Worm (Caenorhabditis elegans) whole organism, L2 larva: ENCODE measurements around the gene Y54G2A.57.

Experiments
- C34F6.9 ChIP-seq: fragments of 150-350 bp; optimal IDR thresholded peaks from 2 replicates; lab custom pipeline; 2014; ENCODE audit warnings: missing biosample characterization, missing genetic modification characterization
- R02D3.7 ChIP-seq: fragments of 150-350 bp; optimal IDR thresholded peaks from 2 replicates; lab custom pipeline; 2014; ENCODE audit warnings: missing biosample characterization, missing genetic modification characterization
- Y55F3AM.14 ChIP-seq: fragments of 200-800 bp; sonication (Bioruptor generic); optimal IDR thresholded peaks from 2 replicates; lab custom pipeline; 2018; ENCODE audit warnings: mild to moderate bottlenecking, missing genetic modification characterization, missing compliant biosample characterization
- ZK546.5 ChIP-seq: sonication (generic microtip); optimal IDR thresholded peaks from 2 replicates; lab custom pipeline; 2017; ENCODE audit warnings: missing biosample characterization, missing genetic modification characterization
- alr-1 ChIP-seq: fragments of 150-350 bp; optimal IDR thresholded peaks from 2 replicates; lab custom pipeline; 2014; ENCODE audit warnings: missing biosample characterization, missing genetic modification characterization
- blmp-1 ChIP-seq: sonication (generic microtip); optimal IDR thresholded peaks from 2 replicates; lab custom pipeline; 2017; ENCODE audit warnings: missing genetic modification characterization, mild to moderate bottlenecking, missing compliant biosample characterization, antibody characterized with exemption, moderate library complexity; ENCODE audit not compliant: insufficient read depth
- ceh-16 ChIP-seq: fragments of 150-350 bp; optimal IDR thresholded peaks from 2 replicates; lab custom pipeline; 2014; ENCODE audit warnings: missing biosample characterization, missing genetic modification characterization
- elt-1 ChIP-seq: fragments of 150-350 bp; optimal IDR thresholded peaks from 2 replicates; lab custom pipeline; 2014; ENCODE audit warnings: missing biosample characterization, missing genetic modification characterization
- lsy-2 ChIP-seq, 2 experiments: fragments of 150-350 bp in 1 of 2; sonication (generic microtip) in 1 of 2; optimal IDR thresholded peaks; 2 replicates each; lab custom pipeline; 2014 to 2017; ENCODE audit warnings: missing biosample characterization in 2 of 2, missing genetic modification characterization in 2 of 2
- mbf-1 ChIP-seq: sonication (generic microtip); optimal IDR thresholded peaks from 2 replicates; lab custom pipeline; 2017; ENCODE audit warnings: missing biosample characterization, missing genetic modification characterization
- nhr-10 ChIP-seq: sonication (generic microtip); optimal IDR thresholded peaks from 2 replicates; lab custom pipeline; 2017; ENCODE audit warnings: missing biosample characterization, missing genetic modification characterization
- nhr-129 ChIP-seq: fragments of 150-350 bp; optimal IDR thresholded peaks from 2 replicates; lab custom pipeline; 2014; ENCODE audit warnings: missing biosample characterization, missing genetic modification characterization
- nhr-25 ChIP-seq: fragments of 150-350 bp; sonication (generic microtip); optimal IDR thresholded peaks from 3 replicates; lab custom pipeline; 2014; ENCODE audit warnings: missing biosample characterization, missing genetic modification characterization
- nhr-77 ChIP-seq: fragments of 150-350 bp; optimal IDR thresholded peaks from 2 replicates; lab custom pipeline; 2014; ENCODE audit warnings: missing biosample characterization, missing genetic modification characterization
- peb-1 ChIP-seq: fragments of 150-350 bp; optimal IDR thresholded peaks from 2 replicates; lab custom pipeline; 2014; ENCODE audit warnings: missing biosample characterization, missing genetic modification characterization
- sem-4 ChIP-seq: fragments of 150-350 bp; optimal IDR thresholded peaks from 2 replicates; lab custom pipeline; 2014; ENCODE audit warnings: missing biosample characterization, missing genetic modification reagents, missing genetic modification characterization
- skn-1 ChIP-seq: sonication (generic microtip); optimal IDR thresholded peaks from 2 replicates; lab custom pipeline; 2017; ENCODE audit warnings: missing biosample characterization, missing genetic modification characterization
- unc-62 ChIP-seq: fragments of 150-350 bp; optimal IDR thresholded peaks from 2 replicates; lab custom pipeline; 2014; ENCODE audit warnings: missing biosample characterization, missing genetic modification reagents, missing genetic modification characterization
- ztf-1 ChIP-seq: fragments of 200-800 bp; sonication (Bioruptor generic); conservative IDR thresholded peaks from 2 replicates; pipeline ENCODE4 v1.3.6; 2022; ENCODE audit warnings: missing genetic modification characterization, missing compliant biosample characterization
- ztf-4 ChIP-seq: fragments of 150-350 bp; optimal IDR thresholded peaks from 2 replicates; lab custom pipeline; 2014; ENCODE audit warnings: missing biosample characterization, missing genetic modification characterization

The Y54G2A.57 gene

ce11 chrIV:3016202-3016601, 46.5 kb downstream of the Y54G2A.57 start:
- TF ChIP-seq ztf-1 (GFP tag; lab: Robert Waterston, UW) (no peak), unc-62 (no peak), nhr-10 (tag; lab: Kevin White, UChicago) (no peak), Y55F3AM.14 (GFP tag; lab: Kevin White, UChicago) (no peak), mbf-1 (tag; lab: Kevin White, UChicago) (no peak), sem-4 (tag; lab: Kevin White, UChicago) (no peak), R02D3.7 (no peak), skn-1 (tag; lab: Kevin White, UChicago) (no peak), blmp-1 (tag; lab: Kevin White, UChicago) (no peak), elt-1 (no peak), ztf-4 (tag; lab: Kevin White, UChicago) (no peak), peb-1 (tag; lab: Kevin White, UChicago) (no peak), ZK546.5 (tag; lab: Kevin White, UChicago) (no peak), C34F6.9 (tag; lab: Kevin White, UChicago) (no peak), lsy-2 (tag; optimal IDR thresholded peaks at IDR 0.05; lab: Kevin White, UChicago) (no peak), ceh-16 (tag; lab: Kevin White, UChicago) (no peak)

ce11 chrIV:3018588-3018987, 48.8 kb downstream of the Y54G2A.57 start:
- peak in 1 of 2 experiments; percentile 50 for TF ChIP-seq lsy-2 (tag; optimal IDR thresholded peaks at IDR 0.05; lab: Kevin White, UChicago)
- TF ChIP-seq nhr-77 (tag; lab: Kevin White, UChicago) = no peak
- TF ChIP-seq alr-1 (tag; lab: Kevin White, UChicago) = no peak

ce11 chrIV:3019438-3019837, 49.7 kb downstream of the Y54G2A.57 start, which contains the start of gene lin-22:
lin-22 (plus strand) TSS chrIV:3019738.
- TF ChIP-seq nhr-129 (tag; lab: Kevin White, UChicago) = no peak
- no peak for TF ChIP-seq nhr-77 (tag; lab: Kevin White, UChicago)
- no peak for TF ChIP-seq nhr-25 (tag; lab: Kevin White, UChicago)
